Worm (Caenorhabditis elegans) whole organism, L4/young adult: ENCODE data around the gene lips-13.

ENCODE experiments used
- dao-5 ChIP-seq: sonication (generic microtip); optimal IDR thresholded peaks from 2 replicates; lab custom pipeline; 2016; ENCODE audit warnings: missing genotype, missing genetic modification characterization, moderate library complexity, missing compliant biosample characterization
- him-1 ChIP-seq: sonication (generic microtip); optimal IDR thresholded peaks from 2 replicates; lab custom pipeline; 2016; ENCODE audit warnings: missing genotype, missing genetic modification reagents, missing genetic modification characterization, missing compliant biosample characterization

DNA sequence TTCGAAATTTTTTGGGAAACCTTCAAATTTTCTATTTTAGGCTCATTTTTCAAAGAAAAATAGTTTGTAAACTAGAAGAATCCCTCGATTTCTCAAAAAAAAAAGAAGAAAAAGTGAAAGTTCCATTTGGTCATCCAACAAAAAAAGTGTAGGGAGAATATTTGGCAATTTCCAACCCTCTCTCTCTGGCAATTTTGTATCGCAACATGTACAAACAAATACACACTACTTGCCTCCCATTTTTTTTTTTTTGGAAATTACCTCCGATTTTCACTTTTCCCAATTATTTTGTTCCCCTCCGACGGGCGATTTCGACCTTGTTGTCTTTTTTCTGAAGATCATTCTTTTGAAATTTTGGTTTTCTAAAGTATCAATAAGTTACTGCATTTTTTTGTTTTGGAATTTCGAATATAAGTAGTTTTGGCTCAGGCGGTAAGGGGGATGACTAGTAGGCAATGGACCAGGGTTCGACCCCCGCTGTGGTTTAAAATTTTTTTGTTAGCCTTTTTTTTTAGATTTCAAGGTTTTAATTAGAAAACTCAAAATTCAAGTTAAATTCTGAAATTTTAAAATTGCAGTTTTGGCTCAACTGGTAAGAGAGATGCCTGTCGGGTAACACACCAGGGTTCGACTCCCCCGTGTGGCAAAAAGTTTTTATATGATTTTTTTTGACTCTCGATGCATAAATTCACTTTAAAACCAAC lies 29.2 kb downstream of the lips-13 start:
- TF ChIP-seq dao-5 (no peak), him-1 (tag; lab: Kevin White, UChicago) (no peak)
